Fruit fly (Drosophila melanogaster) whole organism, embryonic: ENCODE measurements around the gene CG32102.

Source experiments
- Atf-2 ChIP-seq: fragments of 200-800 bp; sonication (Bioruptor generic); optimal IDR thresholded peaks from 2 replicates; lab custom pipeline; 2016; ENCODE audit warnings: missing biosample characterization, missing genetic modification characterization
- CG10959 ChIP-seq: fragments of 200-800 bp; sonication (Bioruptor generic); IDR thresholded peaks from 2 replicates; pipeline ENCODE4 v1.3.6; 2022; ENCODE audit warnings: missing biosample characterization, missing genetic modification characterization
- CG11247 ChIP-seq: fragments of 200-800 bp; sonication (Bioruptor generic); IDR thresholded peaks from 2 replicates; pipeline ENCODE4 v1.3.6; 2022; ENCODE audit warnings: missing biosample characterization, missing genetic modification characterization
- CG12104 ChIP-seq: fragments of 200-800 bp; sonication (Bioruptor generic); optimal IDR thresholded peaks from 3 replicates; lab custom pipeline; 2016; ENCODE audit warnings: missing biosample characterization, missing genetic modification characterization
- CG12299 ChIP-seq: fragments of 200-800 bp; sonication (Bioruptor generic); optimal IDR thresholded peaks from 2 replicates; lab custom pipeline; 2018; ENCODE audit warnings: missing biosample characterization, mild to moderate bottlenecking, missing genetic modification characterization
- CG14710 ChIP-seq: fragments of 200-800 bp; sonication (Bioruptor generic); optimal IDR thresholded peaks from 3 replicates; lab custom pipeline; 2019; ENCODE audit warnings: missing biosample characterization, mild to moderate bottlenecking, missing genetic modification characterization, moderate library complexity
- CG1647 ChIP-seq: fragments of 200-800 bp; sonication (Bioruptor generic); optimal IDR thresholded peaks from 3 replicates; lab custom pipeline; 2016; ENCODE audit warnings: missing biosample characterization, missing genetic modification characterization
- CG1832 ChIP-seq: fragments of 200-800 bp; sonication (Bioruptor generic); optimal IDR thresholded peaks from 2 replicates; lab custom pipeline; 2017; ENCODE audit warnings: missing biosample characterization, mild to moderate bottlenecking, missing genetic modification characterization, inconsistent platforms
- CG3163 ChIP-seq: fragments of 200-800 bp; sonication (Bioruptor generic); optimal IDR thresholded peaks from 3 replicates; lab custom pipeline; 2016; ENCODE audit warnings: missing biosample characterization, missing genetic modification characterization
- CG3407 ChIP-seq: fragments of 200-800 bp; sonication (Bioruptor generic); optimal IDR thresholded peaks from 2 replicates; lab custom pipeline; 2018; ENCODE audit warnings: missing biosample characterization, mild to moderate bottlenecking, missing genetic modification characterization
- CG4730 ChIP-seq: fragments of 200-800 bp; sonication (Bioruptor generic); IDR thresholded peaks from 2 replicates; pipeline ENCODE4 v1.3.6; 2022; ENCODE audit warnings: missing biosample characterization, missing genetic modification characterization
- CG6272 ChIP-seq: fragments of 200-800 bp; sonication (Bioruptor generic); IDR thresholded peaks from 2 replicates; pipeline ENCODE4 v1.3.6; 2022; ENCODE audit warnings: missing biosample characterization, missing genetic modification characterization
- CG6791 ChIP-seq: fragments of 200-800 bp; sonication (Bioruptor generic); IDR thresholded peaks from 3 replicates; pipeline ENCODE4 v1.3.6; 2022; ENCODE audit warnings: missing biosample characterization, missing genetic modification characterization; ENCODE audit not compliant: partially characterized antibody
- CG8290 ChIP-seq, 3 experiments: fragments of 200-800 bp; sonication (Bioruptor generic); optimal IDR thresholded peaks; 2 replicates each; lab custom pipeline; 2016 to 2019; ENCODE audit warnings: missing biosample characterization in 3 of 3, missing genetic modification characterization in 3 of 3, mild to moderate bottlenecking in 2 of 3, moderate library complexity in 1 of 3
- CG9437 ChIP-seq: fragments of 200-800 bp; sonication (Bioruptor generic); optimal IDR thresholded peaks from 2 replicates; lab custom pipeline; 2018; ENCODE audit warnings: missing biosample characterization, mild to moderate bottlenecking, missing genetic modification characterization
- CG9817 ChIP-seq: fragments of 200-800 bp; sonication (Bioruptor generic); optimal IDR thresholded peaks from 2 replicates; lab custom pipeline; 2018; ENCODE audit warnings: missing biosample characterization, mild to moderate bottlenecking, missing genetic modification characterization, moderate library complexity
- CkIIα-i1 ChIP-seq: fragments of 200-800 bp; sonication (Bioruptor generic); IDR thresholded peaks from 2 replicates; pipeline ENCODE4 v1.3.6; 2022; ENCODE audit warnings: missing biosample characterization, missing genetic modification characterization
- Deaf1 ChIP-seq: fragments of 200-800 bp; optimal IDR thresholded peaks from 3 replicates; lab custom pipeline; 2019; ENCODE audit warnings: missing biosample characterization, mild to moderate bottlenecking, missing genetic modification characterization, moderate library complexity
- Dp ChIP-seq: fragments of 200-800 bp; sonication (Bioruptor generic); optimal IDR thresholded peaks from 2 replicates; lab custom pipeline; 2018; ENCODE audit warnings: missing biosample characterization, mild to moderate bottlenecking, missing genetic modification characterization, moderate library complexity
- E2f2 ChIP-seq: fragments of 200-800 bp; sonication (Bioruptor generic); IDR thresholded peaks from 2 replicates; pipeline ENCODE4 v1.3.6; 2022; ENCODE audit warnings: missing biosample characterization, missing genetic modification characterization
- GATAe ChIP-seq: fragments of 200-800 bp; sonication (Bioruptor generic); conservative IDR thresholded peaks from 2 replicates; pipeline ENCODE4 v1.3.6; 2022; ENCODE audit warnings: missing biosample characterization, missing genetic modification characterization
- Hey ChIP-seq: fragments of 200-800 bp; sonication (Bioruptor generic); optimal IDR thresholded peaks from 3 replicates; lab custom pipeline; 2018; ENCODE audit warnings: missing biosample characterization, mild to moderate bottlenecking, missing genetic modification characterization
- Hmr ChIP-seq: fragments of 200-800 bp; sonication (Bioruptor generic); optimal IDR thresholded peaks from 3 replicates; lab custom pipeline; 2017; ENCODE audit warnings: mild to moderate bottlenecking, missing biosample characterization, missing genetic modification reagents, missing genetic modification characterization
- Hmx ChIP-seq: fragments of 200-800 bp; sonication (Bioruptor generic); optimal IDR thresholded peaks from 2 replicates; lab custom pipeline; 2016; ENCODE audit warnings: missing biosample characterization, missing genetic modification characterization
- Hr39 ChIP-seq: fragments of >200 bp; optimal IDR thresholded peaks from 2 replicates; lab custom pipeline; 2017
- Meics ChIP-seq: fragments of 200-800 bp; sonication (Bioruptor generic); optimal IDR thresholded peaks from 2 replicates; lab custom pipeline; 2017; ENCODE audit warnings: missing biosample characterization, mild to moderate bottlenecking, missing genetic modification characterization
- Poxn ChIP-seq: fragments of 200-800 bp; sonication (Bioruptor generic); IDR thresholded peaks from 2 replicates; pipeline ENCODE4 v1.3.6; 2022; ENCODE audit warnings: missing biosample characterization, missing genetic modification characterization
- Ptx1 ChIP-seq: fragments of 200-800 bp; sonication (Bioruptor generic); IDR thresholded peaks from 2 replicates; pipeline ENCODE4 v1.3.6; 2022; ENCODE audit warnings: missing biosample characterization, missing genetic modification characterization
- Ravus ChIP-seq: fragments of 200-800 bp; sonication (Bioruptor generic); IDR thresholded peaks from 2 replicates; pipeline ENCODE4 v1.3.6; 2022; ENCODE audit warnings: missing biosample characterization, missing genetic modification characterization
- Rfx ChIP-seq: fragments of 200-800 bp; sonication (Bioruptor generic); IDR thresholded peaks from 2 replicates; pipeline ENCODE4 v1.3.6; 2022; ENCODE audit warnings: missing biosample characterization, missing genetic modification characterization
- Sox100B ChIP-seq: fragments of 200-800 bp; sonication (Bioruptor generic); optimal IDR thresholded peaks from 3 replicates; lab custom pipeline; 2018; ENCODE audit warnings: missing biosample characterization, mild to moderate bottlenecking, missing genetic modification characterization
- bigmax ChIP-seq: fragments of 200-800 bp; sonication (Bioruptor generic); optimal IDR thresholded peaks from 2 replicates; lab custom pipeline; 2018; ENCODE audit warnings: missing biosample characterization, mild to moderate bottlenecking, missing genetic modification characterization
- br ChIP-seq: fragments of >200 bp; optimal IDR thresholded peaks from 2 replicates; lab custom pipeline; 2017
- caup ChIP-seq: fragments of 200-800 bp; sonication (Bioruptor generic); optimal IDR thresholded peaks from 3 replicates; lab custom pipeline; 2017; ENCODE audit warnings: missing biosample characterization, mild to moderate bottlenecking, missing genetic modification characterization, moderate library complexity; ENCODE audit not compliant: severe bottlenecking
- dmrt11E ChIP-seq: fragments of 200-800 bp; sonication (Bioruptor generic); optimal IDR thresholded peaks from 3 replicates; lab custom pipeline; 2018; ENCODE audit warnings: missing biosample characterization, mild to moderate bottlenecking, missing genetic modification characterization, moderate library complexity
- en ChIP-seq: fragments of 200-800 bp; sonication (Bioruptor generic); optimal IDR thresholded peaks from 2 replicates; lab custom pipeline; 2016; ENCODE audit warnings: missing biosample characterization, missing genetic modification characterization
- ftz-f1 ChIP-seq: fragments of 200-800 bp; sonication (Bioruptor generic); optimal IDR thresholded peaks from 2 replicates; lab custom pipeline; 2016; ENCODE audit warnings: missing biosample characterization, missing genetic modification characterization
- ham ChIP-seq: fragments of 200-800 bp; sonication (Bioruptor generic); IDR thresholded peaks from 2 replicates; pipeline ENCODE4 v1.3.6; 2022; ENCODE audit warnings: missing biosample characterization, missing genetic modification characterization
- kay ChIP-seq: fragments of 200-800 bp; sonication (Bioruptor generic); optimal IDR thresholded peaks from 2 replicates; lab custom pipeline; 2016; ENCODE audit warnings: missing biosample characterization, missing genetic modification characterization
- kni ChIP-seq: fragments of 200-800 bp; sonication (Bioruptor generic); optimal IDR thresholded peaks from 3 replicates; lab custom pipeline; 2017; ENCODE audit warnings: mild to moderate bottlenecking, missing biosample characterization, missing genetic modification reagents, missing genetic modification characterization
- knrl ChIP-seq: fragments of 200-800 bp; sonication (Bioruptor generic); IDR thresholded peaks from 3 replicates; pipeline ENCODE4 v1.3.6; 2022; ENCODE audit warnings: missing biosample characterization, missing genetic modification characterization; ENCODE audit not compliant: partially characterized antibody
- nerfin-2 ChIP-seq: fragments of 200-800 bp; sonication (Bioruptor generic); IDR thresholded peaks from 2 replicates; pipeline ENCODE4 v1.3.6; 2022; ENCODE audit warnings: missing biosample characterization, missing genetic modification characterization; ENCODE audit not compliant: partially characterized antibody
- nom ChIP-seq: fragments of 200-800 bp; sonication (Bioruptor generic); optimal IDR thresholded peaks from 2 replicates; lab custom pipeline; 2017; ENCODE audit warnings: missing biosample characterization, missing genetic modification characterization, mild to moderate bottlenecking, moderate library complexity, missing genetic modification reagents
- pzg ChIP-seq: fragments of 200-800 bp; sonication (Bioruptor generic); optimal IDR thresholded peaks from 3 replicates; lab custom pipeline; 2018; ENCODE audit warnings: missing biosample characterization, mild to moderate bottlenecking, missing genetic modification characterization, moderate library complexity
- ro ChIP-seq: fragments of 200-800 bp; sonication (Bioruptor generic); IDR thresholded peaks from 2 replicates; pipeline ENCODE4 v1.3.6; 2022; ENCODE audit warnings: missing biosample characterization, missing genetic modification characterization
- run ChIP-seq: fragments of 200-800 bp; sonication (Bioruptor generic); optimal IDR thresholded peaks from 3 replicates; lab custom pipeline; 2018; ENCODE audit warnings: missing biosample characterization, mild to moderate bottlenecking, missing genetic modification characterization
- tio ChIP-seq: fragments of 200-800 bp; sonication (Bioruptor generic); optimal IDR thresholded peaks from 2 replicates; lab custom pipeline; 2017; ENCODE audit warnings: missing biosample characterization, missing genetic modification characterization, inconsistent platforms
- twi ChIP-seq: fragments of 200-800 bp; optimal IDR thresholded peaks from 2 replicates; lab custom pipeline; 2019; ENCODE audit warnings: missing biosample characterization, mild to moderate bottlenecking, missing genetic modification characterization, moderate library complexity
- zen ChIP-seq: fragments of 200-800 bp; sonication (Bioruptor generic); optimal IDR thresholded peaks from 3 replicates; lab custom pipeline; 2018; ENCODE audit warnings: missing biosample characterization, mild to moderate bottlenecking, missing genetic modification characterization, moderate library complexity
- zfh2 ChIP-seq: fragments of 200-800 bp; sonication (Bioruptor generic); optimal IDR thresholded peaks from 2 replicates; lab custom pipeline; 2016; ENCODE audit warnings: missing biosample characterization, missing genetic modification characterization

Gene CG32102

DNA sequence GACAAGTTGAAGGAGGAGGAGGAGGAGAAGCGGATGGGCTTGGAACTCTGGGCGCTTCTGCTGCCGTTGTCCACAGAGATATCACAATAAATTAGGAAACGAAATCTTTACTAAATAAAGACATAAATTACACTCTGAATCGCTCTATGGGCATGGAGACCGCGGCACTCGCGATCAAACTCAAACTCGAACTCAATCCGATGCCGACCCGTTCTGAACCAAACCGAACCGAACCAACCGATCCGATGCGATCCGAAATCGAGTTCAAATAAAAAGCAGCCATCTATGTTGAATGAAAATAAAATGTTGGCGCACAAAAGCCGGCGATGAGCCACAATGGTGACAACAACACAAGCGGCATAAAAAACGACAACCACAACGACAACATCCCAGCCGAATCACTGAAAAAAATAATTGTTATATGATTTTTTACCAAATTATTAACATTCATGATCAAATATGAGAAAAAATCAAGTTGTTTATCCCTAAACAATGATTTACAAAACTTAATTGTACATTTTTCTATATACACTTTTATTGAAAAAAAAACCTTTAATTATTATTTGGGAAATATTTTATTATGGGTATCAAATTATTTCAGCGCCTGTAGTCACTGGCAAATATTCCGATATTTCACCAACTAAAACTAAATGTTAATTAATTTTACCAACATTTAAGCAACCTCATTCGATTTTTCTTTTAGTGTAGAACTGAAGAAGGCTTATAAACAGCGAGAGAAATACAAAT is 12.5 kb downstream of the CG32102 start (continued):
- peak; percentile 21 for TF ChIP-seq CG12299 (tag; lab: Kevin White, UChicago)
- TF ChIP-seq kay (GFP tag; lab: Kevin White, UChicago), result peak; percentile 51
- TF ChIP-seq CG8290 (GFP tag; optimal IDR thresholded peaks at IDR 0.05; lab: Kevin White, UChicago), result peak; percentile 53
- no peak for TF ChIP-seq CG8290 (tag; optimal IDR thresholded peaks at IDR 0.05; lab: Kevin White, UChicago)
- TF ChIP-seq caup (GFP tag; lab: Kevin White, UChicago), result peak; percentile 42
- peak; percentile 74 for TF ChIP-seq twi (tag; lab: Kevin White, UChicago)
- no peak for TF ChIP-seq CG1647 (GFP tag; lab: Kevin White, UChicago)
- no peak for TF ChIP-seq CG1832 (GFP tag; lab: Kevin White, UChicago)
- TF ChIP-seq CG6272 (GFP tag; lab: Robert Waterston, UW), result no peak
- no peak for TF ChIP-seq knrl (GFP tag; lab: Robert Waterston, UW)
- TF ChIP-seq Ptx1, result peak; percentile 72
- peak; percentile 23 for TF ChIP-seq Hmr (GFP tag; lab: Kevin White, UChicago)
- peak; percentile 79 for TF ChIP-seq zen (tag; lab: Kevin White, UChicago)
- TF ChIP-seq CG9437, result peak; percentile 79
- no peak for TF ChIP-seq Hr39 (lab: Kevin White, UChicago)
- peak; percentile 48 for TF ChIP-seq Deaf1
- TF ChIP-seq pzg (GFP tag; lab: Kevin White, UChicago), result no peak
- TF ChIP-seq Rfx (GFP tag; lab: Robert Waterston, UW), result no peak
- no peak for TF ChIP-seq en (GFP tag; lab: Kevin White, UChicago)
- peak; percentile 72 for TF ChIP-seq CG12104 (GFP tag; lab: Kevin White, UChicago)
- peak; percentile 11; the same call in 1 of the 2 replicates for TF ChIP-seq E2f2
- no peak for TF ChIP-seq br (lab: Kevin White, UChicago)
- TF ChIP-seq Meics (GFP tag; lab: Kevin White, UChicago), result peak; percentile 71
- peak; percentile 64 for TF ChIP-seq run (tag; lab: Kevin White, UChicago)
- peak; percentile 31 for TF ChIP-seq CG9817
- no peak for TF ChIP-seq Hey
- TF ChIP-seq bigmax (GFP tag; lab: Kevin White, UChicago), result no peak
- TF ChIP-seq CG14710 (tag; lab: Kevin White, UChicago), result peak; percentile 96
- TF ChIP-seq CG6791 (GFP tag; lab: Robert Waterston, UW), result no peak
- TF ChIP-seq ro (GFP tag; lab: Robert Waterston, UW), result no peak
- TF ChIP-seq CG11247 (GFP tag; lab: Robert Waterston, UW), result no peak
- no peak for TF ChIP-seq CG3163 (GFP tag; lab: Kevin White, UChicago)
- no peak for TF ChIP-seq Poxn
- TF ChIP-seq dmrt11E, result peak; percentile 97
- no peak for TF ChIP-seq ftz-f1
- TF ChIP-seq GATAe, result no peak
- peak; percentile 69 for TF ChIP-seq CG3407 (GFP tag; lab: Kevin White, UChicago)
- no peak for TF ChIP-seq Dp
- TF ChIP-seq zfh2 (GFP tag; lab: Kevin White, UChicago), result no peak
- no peak for TF ChIP-seq Ravus (GFP tag; lab: Robert Waterston, UW)
- TF ChIP-seq Atf-2 (GFP tag; lab: Kevin White, UChicago), result peak; percentile 31
- TF ChIP-seq CG10959 (GFP tag; lab: Robert Waterston, UW), result peak; percentile 55; the same call in 1 of the 2 replicates
- TF ChIP-seq ham (GFP tag; lab: Robert Waterston, UW), result no peak
- no peak for TF ChIP-seq nom
- peak; percentile 26 for TF ChIP-seq Hmx
- no peak for TF ChIP-seq nerfin-2 (GFP tag; lab: Robert Waterston, UW)
- TF ChIP-seq CkIIα-i1 (GFP tag; lab: Robert Waterston, UW), result no peak
- TF ChIP-seq tio, result peak; percentile 85
- TF ChIP-seq CG4730 (GFP tag; lab: Robert Waterston, UW), result peak; percentile 32; the same call in 1 of the 2 replicates
- TF ChIP-seq Sox100B (GFP tag; lab: Kevin White, UChicago), result peak; percentile 93
- TF ChIP-seq kni (GFP tag; lab: Kevin White, UChicago), result peak; percentile 12
